Fruit fly (Drosophila melanogaster) whole organism: Measurements from ENCODE around the gene C3G.

Experiments
- psq ChIP-seq: fragments of >200 bp; optimal IDR thresholded peaks from 2 replicates; lab custom pipeline; 2017
- usp ChIP-seq: fragments of >200 bp; optimal IDR thresholded peaks from 2 replicates; lab custom pipeline; 2017; ENCODE audit warnings: missing biosample characterization, missing genetic modification characterization, mixed read lengths

dm6 chrX:6802376-6803080 is 865 bp downstream of the C3G start:
- TF ChIP-seq psq (lab: Kevin White, UChicago) = no peak
- no peak for TF ChIP-seq usp
